Worm (Caenorhabditis elegans) whole organism, midembryonic: Measurements from ENCODE around the gene ima-3.

Experiments used
- T22C8.4 ChIP-seq: fragments of 200-800 bp; sonication (Bioruptor generic); IDR thresholded peaks from 2 replicates; pipeline ENCODE4 v1.3.6; 2022; ENCODE audit warnings: missing genetic modification characterization, missing compliant biosample characterization
- cog-1 ChIP-seq: sonication (generic microtip); optimal IDR thresholded peaks from 2 replicates; lab custom pipeline; 2016; ENCODE audit warnings: missing genetic modification characterization, missing compliant biosample characterization
- flt-1 ChIP-seq: fragments of 200-800 bp; sonication (Bioruptor generic); IDR thresholded peaks from 2 replicates; pipeline ENCODE4 v1.3.6; 2022; ENCODE audit warnings: missing genetic modification characterization, missing compliant biosample characterization
- klf-2 ChIP-seq: fragments of 200-800 bp; sonication (Bioruptor generic); conservative IDR thresholded peaks from 2 replicates; pipeline ENCODE4 v1.3.6; 2022; ENCODE audit warnings: missing genetic modification reagents, missing genetic modification characterization, missing compliant biosample characterization
- med-1 ChIP-seq: sonication (generic microtip); optimal IDR thresholded peaks from 2 replicates; lab custom pipeline; 2017; ENCODE audit warnings: missing genetic modification characterization, mild to moderate bottlenecking, missing compliant biosample characterization, antibody characterized with exemption, missing genetic modification reagents; ENCODE audit not compliant: insufficient read depth
- ref-1 ChIP-seq: fragments of 200-800 bp; sonication (Bioruptor generic); conservative IDR thresholded peaks from 2 replicates; pipeline ENCODE4 v1.3.6; 2022; ENCODE audit warnings: missing genetic modification reagents, missing genetic modification characterization, missing compliant biosample characterization
- tab-1 ChIP-seq: fragments of 200-800 bp; sonication (Bioruptor generic); IDR thresholded peaks from 2 replicates; pipeline ENCODE4 v1.3.6; 2022; ENCODE audit warnings: missing genetic modification characterization, missing compliant biosample characterization
- ztf-23 ChIP-seq: fragments of 200-800 bp; sonication (Bioruptor generic); IDR thresholded peaks from 2 replicates; pipeline ENCODE4 v1.3.6; 2022; ENCODE audit warnings: missing genetic modification reagents, missing genetic modification characterization, missing compliant biosample characterization
- ztf-29 ChIP-seq: fragments of 200-800 bp; sonication (Bioruptor generic); IDR thresholded peaks from 2 replicates; pipeline ENCODE4 v1.3.6; 2022; ENCODE audit warnings: missing genetic modification reagents, missing genetic modification characterization, missing compliant biosample characterization

Gene ima-3

DNA sequence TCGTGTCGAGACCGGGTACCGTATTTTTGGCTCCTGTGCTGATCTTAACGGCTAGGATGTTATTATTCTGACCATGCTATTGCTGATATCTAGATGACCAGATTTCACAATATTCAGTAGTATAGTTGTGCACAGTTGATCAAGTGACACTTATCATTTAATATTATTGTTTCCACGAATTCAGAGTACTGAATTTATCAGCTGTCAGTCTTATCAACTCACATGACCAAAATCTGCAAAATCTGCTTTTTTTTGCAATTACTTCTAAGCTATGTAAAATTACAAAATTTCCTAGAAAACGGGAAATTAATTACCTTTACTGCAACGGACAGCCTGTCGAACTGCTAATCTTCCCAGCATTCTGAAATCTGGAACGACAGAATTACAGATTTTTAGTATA, 11.0 kb downstream of the ima-3 start, which contains the start of gene pam-1:
Gene pam-1 (minus strand): TSS at position 368 of the 400 bp plus-strand sequence.
- TF ChIP-seq flt-1 (GFP tag; lab: Robert Waterston, UW), result no peak
- no peak for TF ChIP-seq ref-1 (GFP tag; lab: Robert Waterston, UW)
- no peak for TF ChIP-seq med-1
- no peak for TF ChIP-seq tab-1 (GFP tag; lab: Robert Waterston, UW)
- no peak for TF ChIP-seq ztf-29 (GFP tag; lab: Robert Waterston, UW)

ce11 chrIV:7549844-7550243, 11.6 kb downstream of the ima-3 start:
- TF ChIP-seq T22C8.4 (GFP tag; lab: Robert Waterston, UW) (no peak), ref-1 (GFP tag; lab: Robert Waterston, UW) (no peak), tab-1 (GFP tag; lab: Robert Waterston, UW) (no peak), med-1 (no peak), klf-2 (GFP tag; lab: Robert Waterston, UW) (no peak), flt-1 (GFP tag; lab: Robert Waterston, UW) (no peak), ztf-23 (GFP tag; lab: Robert Waterston, UW) (no peak), cog-1 (tag; lab: Kevin White, UChicago) (no peak), ztf-29 (GFP tag; lab: Robert Waterston, UW) (no peak)

DNA sequence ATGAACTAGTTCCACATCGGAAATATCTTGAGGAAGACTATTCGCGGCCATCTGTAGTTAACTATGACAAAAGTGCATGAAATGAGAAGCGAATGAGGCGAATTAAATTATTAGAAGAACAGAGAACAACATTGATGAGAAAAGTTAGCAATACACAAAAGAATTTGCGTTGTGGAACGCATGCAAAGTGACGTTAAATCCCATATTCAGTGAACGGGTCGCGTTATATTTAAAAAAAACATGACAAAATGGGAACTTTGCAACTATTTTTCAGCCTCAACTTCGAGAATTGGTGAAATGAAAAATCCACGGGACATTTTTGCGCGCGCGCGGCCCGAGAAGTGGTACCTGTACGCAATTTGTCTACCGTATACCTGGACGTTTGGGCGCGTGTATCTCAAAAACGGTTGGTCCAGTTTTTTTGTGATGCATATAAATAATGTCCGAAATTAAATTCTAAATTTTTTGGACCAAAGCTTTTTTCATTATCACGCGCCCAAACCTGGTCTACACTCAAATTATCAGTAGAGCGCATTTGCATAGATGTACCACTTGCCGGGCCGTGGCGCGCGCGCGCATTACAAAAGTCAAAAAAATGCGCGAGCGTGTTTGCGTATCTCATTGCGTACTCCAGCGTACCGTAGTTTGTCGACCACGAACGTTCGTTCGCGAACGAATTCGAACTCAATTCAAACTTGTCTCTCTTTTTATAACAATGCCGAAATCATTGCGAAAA, 13.5 kb downstream of the ima-3 start, which contains the start of the genes cdd-2 and oef-1:
Gene cdd-2 (minus strand): TSS at position 51 of the 736 bp plus-strand sequence.
Gene oef-1 (plus strand): TSS at position 575 of the 736 bp plus-strand sequence.
- no peak for TF ChIP-seq ztf-23 (GFP tag; lab: Robert Waterston, UW)
- no peak for TF ChIP-seq tab-1 (GFP tag; lab: Robert Waterston, UW)
- no peak for TF ChIP-seq ztf-29 (GFP tag; lab: Robert Waterston, UW)
- no peak for TF ChIP-seq cog-1 (tag; lab: Kevin White, UChicago)
- TF ChIP-seq med-1, result no peak

DNA sequence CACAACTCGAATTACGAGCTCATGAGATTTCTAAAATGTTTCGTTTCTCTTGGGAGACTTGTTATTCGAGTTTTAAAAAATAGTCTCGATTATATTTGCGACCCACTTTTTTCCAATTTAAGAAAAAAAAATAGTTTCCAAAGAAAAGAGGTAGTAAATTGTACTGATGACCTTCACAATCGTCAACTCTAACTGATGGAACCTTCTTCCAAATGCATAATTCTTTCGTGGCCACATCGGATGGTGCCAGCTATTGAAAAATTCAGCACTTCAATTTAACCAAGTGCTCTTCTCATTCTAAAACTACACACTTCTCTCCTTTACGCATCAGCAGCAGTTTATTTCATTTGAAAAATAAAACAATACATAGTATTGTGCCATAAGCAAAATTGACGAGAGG, 17.8 kb downstream of the ima-3 start:
- TF ChIP-seq klf-2 (GFP tag; lab: Robert Waterston, UW), result no peak
- TF ChIP-seq flt-1 (GFP tag; lab: Robert Waterston, UW), result no peak
- no peak for TF ChIP-seq ztf-29 (GFP tag; lab: Robert Waterston, UW)
- no peak for TF ChIP-seq T22C8.4 (GFP tag; lab: Robert Waterston, UW)
- TF ChIP-seq tab-1 (GFP tag; lab: Robert Waterston, UW), result no peak

- TF ChIP-seq tab-1 (GFP tag; lab: Robert Waterston, UW), result no peak
- no peak for TF ChIP-seq cog-1 (tag; lab: Kevin White, UChicago)
- no peak for TF ChIP-seq T22C8.4 (GFP tag; lab: Robert Waterston, UW)
- no peak for TF ChIP-seq ztf-29 (GFP tag; lab: Robert Waterston, UW)
- TF ChIP-seq ref-1 (GFP tag; lab: Robert Waterston, UW), result no peak
- no peak for TF ChIP-seq ztf-23 (GFP tag; lab: Robert Waterston, UW)
- TF ChIP-seq klf-2 (GFP tag; lab: Robert Waterston, UW), result no peak
- no peak for TF ChIP-seq flt-1 (GFP tag; lab: Robert Waterston, UW)
- TF ChIP-seq med-1, result no peak
Observed at ce11 chrIV:7542485-7543001, 18.9 kb downstream of the ima-3 start, which contains the start of gene R05G6.10. R05G6.10 (minus strand) TSS chrIV:7542535.

ce11 chrIV:7532360-7532759, 29.1 kb downstream of the ima-3 start, which contains the start of gene R05G6.1:
R05G6.1 (plus strand) TSS chrIV:7532660.
- TF ChIP-seq T22C8.4 (GFP tag; lab: Robert Waterston, UW), result no peak

DNA sequence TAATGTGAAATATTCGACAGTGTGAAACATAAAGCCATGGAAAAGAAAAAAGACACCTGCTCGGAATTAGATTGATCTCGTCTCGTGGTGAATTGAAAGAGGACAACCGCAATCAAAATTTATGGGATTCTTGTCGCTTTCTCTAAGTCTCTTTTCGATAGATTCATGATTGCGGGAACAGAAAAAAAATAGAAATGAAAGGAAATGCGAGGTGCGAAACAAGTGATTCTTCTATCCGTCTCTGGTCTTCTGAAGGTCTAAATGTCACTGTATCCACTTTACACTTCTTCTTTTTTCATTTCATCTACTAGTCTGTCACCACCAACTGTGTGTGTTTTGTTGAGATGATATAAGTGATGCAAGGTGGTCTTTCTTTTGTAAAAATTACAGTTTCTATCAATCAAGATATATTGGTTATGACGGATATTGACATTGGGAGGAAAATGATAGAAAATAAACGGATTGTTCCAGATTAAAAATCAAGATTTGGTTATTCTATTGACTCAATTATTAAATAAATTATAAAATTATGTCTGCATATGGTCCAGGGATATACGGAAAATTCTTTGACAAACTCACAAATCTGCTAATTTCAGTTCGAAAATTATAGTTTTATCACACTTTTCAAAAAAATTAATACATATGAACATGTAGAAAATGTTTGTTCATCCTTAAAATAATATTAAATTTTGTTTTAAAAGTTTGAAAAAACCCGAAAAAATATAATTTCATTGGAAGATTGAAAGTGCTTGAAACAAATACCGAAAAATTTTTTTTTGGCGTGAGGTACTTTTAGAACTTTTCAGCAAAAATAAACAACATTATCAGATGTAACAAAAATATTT, 31.0 kb downstream of the ima-3 start:
- no peak for TF ChIP-seq ztf-29 (GFP tag; lab: Robert Waterston, UW)
- no peak for TF ChIP-seq ztf-23 (GFP tag; lab: Robert Waterston, UW)
- no peak for TF ChIP-seq ref-1 (GFP tag; lab: Robert Waterston, UW)
- TF ChIP-seq flt-1 (GFP tag; lab: Robert Waterston, UW), result no peak
- TF ChIP-seq T22C8.4 (GFP tag; lab: Robert Waterston, UW), result no peak

DNA sequence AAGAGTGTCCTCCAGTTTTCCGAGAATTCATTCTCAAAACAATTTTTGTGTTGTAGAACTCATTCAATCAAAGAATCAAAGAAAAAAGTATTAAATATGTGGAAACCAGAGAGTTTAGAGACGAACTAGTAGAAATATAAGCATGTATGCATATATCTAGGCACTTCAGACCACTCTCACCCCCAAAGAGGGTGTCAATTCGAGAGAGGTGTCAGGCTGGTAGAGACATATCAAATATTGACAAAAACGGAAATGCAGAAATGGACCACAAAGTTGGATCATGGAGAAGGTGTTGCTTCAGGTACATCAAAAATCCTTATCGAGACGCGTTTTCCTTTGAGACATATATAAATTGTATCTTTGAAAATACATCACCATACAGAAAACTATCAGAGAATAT, 37.7 kb downstream of the ima-3 start:
- no peak for TF ChIP-seq ztf-23 (GFP tag; lab: Robert Waterston, UW)
- TF ChIP-seq ztf-29 (GFP tag; lab: Robert Waterston, UW), result no peak
- no peak for TF ChIP-seq med-1
- TF ChIP-seq ref-1 (GFP tag; lab: Robert Waterston, UW), result no peak
- TF ChIP-seq flt-1 (GFP tag; lab: Robert Waterston, UW), result no peak
- no peak for TF ChIP-seq cog-1 (tag; lab: Kevin White, UChicago)
- TF ChIP-seq T22C8.4 (GFP tag; lab: Robert Waterston, UW), result no peak
- TF ChIP-seq tab-1 (GFP tag; lab: Robert Waterston, UW), result no peak
- no peak for TF ChIP-seq klf-2 (GFP tag; lab: Robert Waterston, UW)

- no peak for TF ChIP-seq klf-2 (GFP tag; lab: Robert Waterston, UW)
- TF ChIP-seq T22C8.4 (GFP tag; lab: Robert Waterston, UW), result no peak
- TF ChIP-seq ztf-23 (GFP tag; lab: Robert Waterston, UW), result no peak
- TF ChIP-seq med-1, result no peak
- TF ChIP-seq ztf-29 (GFP tag; lab: Robert Waterston, UW), result no peak
- TF ChIP-seq cog-1 (tag; lab: Kevin White, UChicago), result no peak
- TF ChIP-seq flt-1 (GFP tag; lab: Robert Waterston, UW), result no peak
- no peak for TF ChIP-seq tab-1 (GFP tag; lab: Robert Waterston, UW)
- no peak for TF ChIP-seq ref-1 (GFP tag; lab: Robert Waterston, UW)
Observed at ce11 chrIV:7521591-7521990, 39.9 kb downstream of the ima-3 start.
